Worm (Caenorhabditis elegans): ENCODE data around the gene T21E8.4.

The T21E8.4 gene

DNA sequence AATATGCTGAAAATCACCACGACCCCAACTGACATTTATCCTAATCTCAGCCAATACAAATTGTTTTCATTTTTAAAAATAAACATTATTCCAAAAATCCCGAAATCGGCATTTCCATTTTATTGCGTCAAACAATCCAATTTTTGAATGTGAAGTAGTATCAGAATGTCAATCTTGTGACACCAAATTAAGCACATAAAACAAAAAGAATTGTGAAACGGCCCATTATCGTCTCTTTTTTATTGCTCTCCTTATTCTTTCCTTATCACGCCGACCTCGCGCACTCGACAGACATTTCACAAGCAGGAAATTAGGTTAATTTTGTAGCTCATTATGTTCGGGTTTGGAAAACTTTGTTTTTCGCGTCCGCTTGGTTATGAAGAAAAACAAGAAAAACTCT, at the start of gene T21E8.4:
TSS of gene T21E8.4 (plus strand) at position 301 of the 400 bp plus-strand sequence.
- no peak for TF ChIP-seq him-1 (tag; optimal IDR thresholded peaks at IDR 0.05)
- no peak for TF ChIP-seq dao-5 (tag; optimal IDR thresholded peaks at IDR 0.05)
- no peak for TF ChIP-seq W03F9.2 (tag; optimal IDR thresholded peaks at IDR 0.05)

DNA sequence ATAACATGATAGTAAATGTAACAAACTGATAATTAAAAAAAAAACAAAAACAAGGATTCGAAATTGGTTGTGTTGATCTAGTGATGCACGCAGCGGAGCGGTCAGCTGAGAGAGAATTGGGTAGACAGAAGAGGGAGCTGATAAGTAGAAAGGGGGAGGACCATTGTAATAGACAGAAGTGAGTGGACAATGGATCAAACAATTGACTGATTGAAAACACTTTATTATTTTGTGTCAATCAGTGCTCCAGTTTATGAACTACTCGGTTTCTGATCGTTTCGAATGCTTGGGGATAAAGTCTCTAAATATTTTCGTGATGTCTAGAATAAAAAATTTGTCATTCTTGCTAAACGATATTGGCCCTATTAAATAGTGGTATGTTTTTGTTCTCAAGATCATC, 46.0 kb upstream of the T21E8.4 start:
- TF ChIP-seq him-1 (tag; optimal IDR thresholded peaks at IDR 0.05) (no peak), W03F9.2 (tag; optimal IDR thresholded peaks at IDR 0.05) (no peak), dao-5 (tag; optimal IDR thresholded peaks at IDR 0.05) (no peak)

DNA sequence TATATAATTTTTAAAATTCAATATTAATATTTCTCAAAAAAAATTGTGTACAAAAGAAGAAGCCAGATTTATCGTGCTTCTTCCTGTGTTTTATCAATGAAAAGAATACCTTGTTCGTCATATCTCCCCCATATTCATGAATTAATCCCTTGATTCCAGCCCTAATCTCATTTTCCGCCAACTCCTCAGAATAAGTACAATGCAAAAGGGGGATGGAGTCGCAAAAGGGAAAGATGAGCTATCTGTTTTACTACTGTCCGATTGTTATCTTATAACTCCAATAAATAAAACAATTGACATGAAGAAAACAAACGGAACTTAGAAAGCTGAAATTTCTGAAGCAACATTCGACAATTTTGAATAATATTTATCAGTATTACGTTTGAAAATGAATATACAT, 43.0 kb upstream of the T21E8.4 start:
- TF ChIP-seq dao-5 (tag; optimal IDR thresholded peaks at IDR 0.05) (no peak), him-1 (tag; optimal IDR thresholded peaks at IDR 0.05) (no peak), W03F9.2 (tag; optimal IDR thresholded peaks at IDR 0.05) (no peak)

DNA sequence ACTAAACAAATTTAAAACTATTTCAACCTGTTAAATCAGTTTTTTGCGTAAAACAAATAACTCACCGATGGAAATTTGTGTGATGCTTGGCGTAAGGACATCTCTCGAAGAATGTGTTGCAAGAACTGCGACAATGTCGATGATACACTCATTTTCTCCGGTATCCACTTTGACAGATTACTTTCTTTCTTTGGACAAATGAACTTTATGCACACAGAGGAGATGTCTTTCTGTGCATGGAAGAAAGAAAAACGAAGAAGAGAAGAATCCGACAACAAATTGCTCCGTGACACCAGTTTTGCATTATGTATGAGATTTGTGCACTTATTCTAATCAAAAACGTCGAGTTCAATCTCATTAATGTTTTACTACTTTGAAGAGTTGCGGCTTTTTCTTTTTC, 42.1 kb upstream of the T21E8.4 start, which contains the start of gene plc-1:
TSS of gene plc-1 (minus strand) at position 101 of the 400 bp plus-strand sequence.
- TF ChIP-seq W03F9.2 (tag; optimal IDR thresholded peaks at IDR 0.05) (no peak), him-1 (tag; optimal IDR thresholded peaks at IDR 0.05) (no peak), dao-5 (tag; optimal IDR thresholded peaks at IDR 0.05) (no peak)

DNA sequence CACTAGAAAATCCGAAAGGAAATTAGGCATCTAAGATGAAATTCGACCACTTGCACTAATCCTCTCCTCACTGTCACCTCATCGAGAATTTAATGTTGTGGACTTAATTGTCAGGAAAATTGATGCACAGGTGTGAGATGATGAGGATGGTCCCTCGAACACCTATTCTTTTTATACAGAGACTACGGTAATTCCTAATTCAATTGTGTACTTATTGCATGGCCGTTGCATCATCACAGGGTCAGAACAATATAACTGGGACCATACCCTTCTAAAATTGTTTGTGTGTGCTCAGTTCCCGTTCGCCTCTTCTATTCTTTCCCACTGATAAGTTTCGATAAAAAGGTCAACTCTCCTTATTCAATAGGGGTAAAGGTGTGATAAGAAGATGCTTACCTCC, 36.5 kb upstream of the T21E8.4 start:
- TF ChIP-seq dao-5 (tag; optimal IDR thresholded peaks at IDR 0.05) (no peak), him-1 (tag; optimal IDR thresholded peaks at IDR 0.05) (no peak), W03F9.2 (tag; optimal IDR thresholded peaks at IDR 0.05) (no peak)

DNA sequence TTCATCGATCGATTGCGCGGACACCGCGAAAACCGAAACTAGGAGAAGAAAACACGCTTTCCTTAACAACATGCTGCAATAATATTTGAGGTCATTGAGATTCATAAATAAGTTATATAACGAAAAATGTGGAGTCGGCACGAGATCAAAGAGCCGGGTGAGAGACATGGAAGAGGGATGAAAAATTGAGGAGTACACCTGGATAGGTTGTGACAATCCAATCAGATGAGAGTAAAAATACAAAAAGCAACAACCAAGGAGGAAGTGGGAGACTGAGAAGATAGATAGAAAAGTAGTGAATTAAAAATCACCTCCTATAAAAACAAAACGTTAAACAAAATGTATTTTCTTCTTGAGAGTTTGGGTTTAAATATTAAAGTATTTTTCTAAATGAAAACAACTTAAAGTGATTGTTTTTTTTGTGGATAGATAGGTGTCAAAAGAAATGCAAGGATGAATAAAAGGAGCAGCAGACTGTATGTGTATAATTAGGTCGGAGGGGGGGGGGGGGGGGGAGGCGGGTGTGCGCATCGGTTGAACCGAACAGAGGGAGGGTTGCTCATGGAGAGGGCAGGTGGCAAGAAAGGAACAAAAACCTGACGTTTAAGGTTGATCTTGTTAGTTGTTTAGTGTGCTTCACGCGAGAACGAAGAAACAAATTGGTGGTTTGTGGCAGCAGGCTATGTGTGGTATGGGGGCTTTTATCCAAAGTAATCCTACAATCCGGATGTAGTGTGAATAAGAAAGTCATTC, 35.8 kb upstream of the T21E8.4 start, which contains the start of gene C05A9.2:
TSS of gene C05A9.2 (minus strand) at position 73 of the 753 bp plus-strand sequence.
- TF ChIP-seq W03F9.2 (tag; optimal IDR thresholded peaks at IDR 0.05) = no peak
- no peak for TF ChIP-seq dao-5 (tag; optimal IDR thresholded peaks at IDR 0.05)
- TF ChIP-seq him-1 (tag; optimal IDR thresholded peaks at IDR 0.05) = no peak

DNA sequence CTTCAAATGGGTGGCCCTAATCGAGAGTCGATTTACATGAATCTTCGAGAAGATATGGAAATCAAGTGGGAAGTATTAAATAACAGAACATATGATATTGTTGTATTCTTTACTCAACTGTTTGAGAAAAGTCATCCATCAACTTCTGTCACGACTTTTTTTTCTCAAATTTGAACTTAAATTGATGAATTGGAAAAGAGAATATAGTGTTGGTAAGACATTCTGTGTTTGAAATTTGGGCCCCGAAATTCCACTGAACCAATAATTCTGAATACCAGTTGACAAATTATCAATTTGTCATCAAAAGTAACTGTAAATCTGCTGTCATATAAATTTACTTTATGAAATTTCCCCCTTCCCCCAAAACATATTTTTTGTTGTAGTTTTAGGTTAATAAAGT, 33.7 kb upstream of the T21E8.4 start:
- no peak for TF ChIP-seq W03F9.2 (tag; optimal IDR thresholded peaks at IDR 0.05)
- TF ChIP-seq dao-5 (tag; optimal IDR thresholded peaks at IDR 0.05) = no peak
- TF ChIP-seq him-1 (tag; optimal IDR thresholded peaks at IDR 0.05) = no peak

DNA sequence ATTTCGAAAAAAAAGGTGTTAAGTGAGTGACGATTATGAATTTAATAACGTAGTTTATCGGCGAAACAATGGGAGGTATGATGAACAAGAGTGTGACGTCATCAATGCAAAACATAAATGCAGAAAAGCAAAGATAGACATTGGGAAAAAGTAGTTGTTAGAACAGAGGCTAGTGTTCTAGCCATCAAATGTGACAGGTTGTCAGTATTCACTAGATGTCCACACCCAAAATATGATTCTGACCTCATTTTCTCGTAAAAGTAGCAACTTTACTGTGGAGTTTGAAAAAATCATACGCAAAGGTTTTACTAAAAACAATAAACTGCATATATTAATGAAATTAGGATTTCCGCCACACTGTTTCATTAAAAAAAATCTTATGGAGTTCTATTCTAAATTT, 29.4 kb upstream of the T21E8.4 start:
- TF ChIP-seq dao-5 (tag; optimal IDR thresholded peaks at IDR 0.05) (no peak), him-1 (tag; optimal IDR thresholded peaks at IDR 0.05) (no peak), W03F9.2 (tag; optimal IDR thresholded peaks at IDR 0.05) (no peak)

DNA sequence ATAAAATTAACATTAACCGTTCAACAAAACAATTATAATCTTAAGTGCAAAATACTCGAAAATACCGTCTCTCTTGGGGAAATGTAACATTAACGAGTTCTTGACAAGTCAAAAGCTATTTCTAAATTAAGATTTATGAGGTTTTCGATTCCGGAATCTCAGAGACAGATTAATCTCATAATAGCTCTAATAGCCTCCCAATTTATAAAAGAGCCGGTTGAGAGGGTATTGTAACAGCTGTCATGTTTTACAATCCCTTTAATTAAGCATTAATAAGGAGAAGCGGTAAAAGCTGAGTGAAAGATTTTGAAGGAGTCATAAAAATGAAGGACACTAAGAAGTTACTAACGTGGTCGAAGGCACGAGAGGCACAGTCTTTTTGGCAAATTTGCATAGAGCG, 28.9 kb upstream of the T21E8.4 start:
- no peak for TF ChIP-seq W03F9.2 (tag; optimal IDR thresholded peaks at IDR 0.05)
- no peak for TF ChIP-seq dao-5 (tag; optimal IDR thresholded peaks at IDR 0.05)
- no peak for TF ChIP-seq him-1 (tag; optimal IDR thresholded peaks at IDR 0.05)

DNA sequence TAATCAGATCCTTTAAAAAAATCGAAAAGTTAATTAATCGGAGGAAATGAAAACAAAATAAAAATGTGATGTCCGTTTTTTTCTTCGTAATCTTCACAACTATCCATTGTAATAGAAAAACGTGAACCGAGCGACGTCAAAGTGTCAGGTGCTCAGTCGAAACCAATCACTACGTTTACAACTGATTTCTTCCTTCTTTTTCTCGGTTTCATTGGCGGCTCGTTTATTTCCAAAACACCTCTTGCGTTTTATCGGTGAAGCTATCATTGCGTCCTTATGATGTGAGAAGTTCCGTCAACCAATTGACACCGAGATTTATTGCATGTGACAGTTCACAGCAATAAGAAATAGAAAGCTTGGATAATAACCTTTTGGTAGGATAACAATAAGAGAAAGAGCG, 27.3 kb upstream of the T21E8.4 start:
- TF ChIP-seq W03F9.2 (tag; optimal IDR thresholded peaks at IDR 0.05) = no peak
- no peak for TF ChIP-seq dao-5 (tag; optimal IDR thresholded peaks at IDR 0.05)

DNA sequence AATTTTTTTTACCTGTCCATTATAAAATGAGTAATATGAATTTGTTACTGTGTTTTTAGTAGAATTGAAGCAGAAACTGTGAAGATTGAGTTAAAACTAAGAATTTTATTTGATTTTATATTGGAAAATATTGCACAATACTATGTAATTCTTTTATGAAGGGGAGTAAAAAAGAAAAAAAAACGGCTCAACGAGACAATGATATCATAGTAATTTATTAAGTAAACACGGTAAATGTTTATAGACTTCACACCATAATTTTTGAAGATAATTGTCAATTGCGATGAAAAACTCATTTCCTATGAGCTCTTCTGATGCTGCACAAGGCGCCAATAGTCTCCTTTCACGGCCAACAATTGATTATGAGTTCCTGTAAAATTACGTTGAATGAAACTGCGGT, 21.4 kb upstream of the T21E8.4 start, which contains the start of gene pgp-5:
TSS of gene pgp-5 (minus strand) at position 87 of the 400 bp plus-strand sequence.
- no peak for TF ChIP-seq dao-5 (tag; optimal IDR thresholded peaks at IDR 0.05)
- no peak for TF ChIP-seq W03F9.2 (tag; optimal IDR thresholded peaks at IDR 0.05)
- TF ChIP-seq him-1 (tag; optimal IDR thresholded peaks at IDR 0.05) = no peak

DNA sequence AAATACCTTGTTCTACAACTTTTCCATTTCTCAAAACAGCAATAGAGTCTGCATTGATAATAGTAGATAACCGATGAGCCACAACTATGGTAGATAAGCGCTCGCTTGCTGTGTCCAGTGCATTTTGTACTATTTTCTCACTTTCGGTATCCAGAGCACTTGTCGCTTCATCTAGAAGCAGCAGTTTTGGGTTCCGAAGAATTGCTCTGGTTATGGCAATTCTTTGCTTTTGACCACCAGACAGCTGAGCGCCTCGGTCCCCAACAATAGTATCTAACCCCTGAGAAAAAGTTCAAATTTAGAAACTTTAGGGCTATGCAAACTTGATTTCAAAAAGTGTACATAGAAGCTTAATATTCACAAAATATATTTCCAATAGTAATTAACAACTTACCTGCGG, 21.0 kb upstream of the T21E8.4 start:
- TF ChIP-seq him-1 (tag; optimal IDR thresholded peaks at IDR 0.05) (no peak), dao-5 (tag; optimal IDR thresholded peaks at IDR 0.05) (no peak), W03F9.2 (tag; optimal IDR thresholded peaks at IDR 0.05) (no peak)

DNA sequence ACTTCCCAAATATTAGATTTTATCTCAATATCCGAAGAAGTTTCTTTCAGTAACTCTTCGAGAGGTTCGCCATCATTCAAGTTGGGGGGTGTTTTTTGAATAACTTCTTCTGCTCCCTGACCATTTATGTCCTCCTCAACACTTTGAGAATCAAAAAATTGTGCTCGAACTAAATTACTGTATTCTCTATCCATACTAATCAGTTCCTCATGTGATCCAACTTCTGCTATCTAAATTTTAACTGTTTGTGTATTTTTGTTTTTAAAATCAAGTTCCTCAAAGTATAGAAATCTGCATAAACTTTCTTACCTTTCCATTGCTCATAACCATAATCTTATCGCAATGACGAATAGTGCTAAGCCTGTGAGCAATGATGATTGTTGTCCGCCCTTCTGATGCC, 18.9 kb upstream of the T21E8.4 start:
- TF ChIP-seq him-1 (tag; optimal IDR thresholded peaks at IDR 0.05) = no peak
- no peak for TF ChIP-seq dao-5 (tag; optimal IDR thresholded peaks at IDR 0.05)
- no peak for TF ChIP-seq W03F9.2 (tag; optimal IDR thresholded peaks at IDR 0.05)

DNA sequence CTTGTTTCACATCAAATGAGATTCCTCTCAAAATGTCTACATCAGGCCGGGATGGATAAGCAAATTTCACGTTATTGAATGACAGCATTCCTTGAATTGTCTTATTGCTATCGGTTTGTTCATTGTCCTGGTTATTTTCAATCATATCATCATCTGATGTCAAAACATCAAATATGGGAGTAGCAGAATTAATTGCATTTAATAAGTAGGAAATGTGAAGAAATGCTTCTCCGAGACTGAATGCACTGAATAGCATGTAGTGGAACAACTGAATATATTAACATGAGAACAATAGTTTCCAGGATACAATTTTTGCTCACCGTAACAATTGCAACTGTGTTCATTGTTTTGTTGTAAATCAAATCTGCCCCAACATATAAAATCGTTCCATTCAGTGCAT, 18.0 kb upstream of the T21E8.4 start:
- TF ChIP-seq him-1 (tag; optimal IDR thresholded peaks at IDR 0.05) (no peak), dao-5 (tag; optimal IDR thresholded peaks at IDR 0.05) (no peak), W03F9.2 (tag; optimal IDR thresholded peaks at IDR 0.05) (no peak)

DNA sequence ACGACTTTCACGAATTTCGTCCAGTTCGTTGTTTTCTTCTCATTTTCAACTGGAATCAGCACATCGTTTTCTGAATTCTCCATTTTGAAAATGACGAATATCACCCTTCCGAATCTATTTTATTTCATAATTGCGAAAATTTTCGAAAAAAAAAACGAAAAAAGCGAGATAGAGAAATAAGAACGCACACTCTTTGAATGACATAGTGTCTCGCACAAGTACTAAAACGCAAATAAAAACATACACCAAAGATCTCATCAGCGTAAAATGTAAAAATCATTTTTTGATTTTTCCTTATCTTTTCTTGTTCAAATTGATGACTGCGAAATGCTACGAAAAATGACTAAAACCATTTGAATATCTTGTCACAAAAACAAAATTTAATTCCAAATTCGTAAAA, 16.3 kb upstream of the T21E8.4 start, which contains the start of gene pgp-8:
TSS of gene pgp-8 (minus strand) at position 101 of the 400 bp plus-strand sequence.
- TF ChIP-seq him-1 (tag; optimal IDR thresholded peaks at IDR 0.05) (no peak), W03F9.2 (tag; optimal IDR thresholded peaks at IDR 0.05) (no peak), dao-5 (tag; optimal IDR thresholded peaks at IDR 0.05) (no peak)
